Fruit fly (Drosophila melanogaster) whole organism, embryonic: ENCODE results near the gene Root.

Source experiments
- CG10267 ChIP-seq: fragments of 200-800 bp; sonication (Bioruptor generic); optimal IDR thresholded peaks from 2 replicates; lab custom pipeline; 2018; ENCODE audit warnings: missing biosample characterization, mild to moderate bottlenecking, missing genetic modification characterization, moderate library complexity
- CG10431 ChIP-seq: fragments of 200-800 bp; sonication (Bioruptor generic); optimal IDR thresholded peaks from 3 replicates; lab custom pipeline; 2018; ENCODE audit warnings: missing biosample characterization, mild to moderate bottlenecking, missing genetic modification characterization
- CG12391 ChIP-seq: fragments of 200-800 bp; sonication (Bioruptor generic); optimal IDR thresholded peaks from 3 replicates; lab custom pipeline; 2018; ENCODE audit warnings: missing biosample characterization, mild to moderate bottlenecking, missing genetic modification characterization, moderate library complexity
- CG13123 ChIP-seq: fragments of 200-800 bp; sonication (Bioruptor generic); optimal IDR thresholded peaks from 2 replicates; lab custom pipeline; 2016; ENCODE audit warnings: missing biosample characterization, missing genetic modification characterization
- CG13624 ChIP-seq: fragments of 200-800 bp; sonication (Bioruptor generic); optimal IDR thresholded peaks from 2 replicates; lab custom pipeline; 2016; ENCODE audit warnings: missing biosample characterization, missing genetic modification characterization
- CG13894 ChIP-seq: fragments of 200-800 bp; sonication (Bioruptor generic); optimal IDR thresholded peaks from 3 replicates; lab custom pipeline; 2018; ENCODE audit warnings: missing biosample characterization, mild to moderate bottlenecking, missing genetic modification characterization, moderate library complexity
- CG14050 ChIP-seq: fragments of 200-800 bp; sonication (Bioruptor generic); IDR thresholded peaks from 3 replicates; pipeline ENCODE4 v1.3.6; 2022; ENCODE audit warnings: missing biosample characterization, missing genetic modification characterization
- CG1603 ChIP-seq: fragments of 200-800 bp; sonication (Bioruptor generic); optimal IDR thresholded peaks from 2 replicates; lab custom pipeline; 2019; ENCODE audit warnings: missing biosample characterization, mild to moderate bottlenecking, missing genetic modification characterization, moderate library complexity
- CG17186 ChIP-seq: fragments of 200-800 bp; sonication (Bioruptor generic); optimal IDR thresholded peaks from 3 replicates; lab custom pipeline; 2017; ENCODE audit warnings: missing biosample characterization, missing genetic modification reagents, missing genetic modification characterization
- CG1832 ChIP-seq: fragments of 200-800 bp; sonication (Bioruptor generic); optimal IDR thresholded peaks from 2 replicates; lab custom pipeline; 2017; ENCODE audit warnings: missing biosample characterization, mild to moderate bottlenecking, missing genetic modification characterization, inconsistent platforms
- CG18476 ChIP-seq: fragments of 200-800 bp; sonication (Bioruptor generic); optimal IDR thresholded peaks from 2 replicates; lab custom pipeline; 2016; ENCODE audit warnings: missing biosample characterization, mild to moderate bottlenecking, missing genetic modification characterization
- CG18619 ChIP-seq: fragments of 200-800 bp; sonication (Bioruptor generic); optimal IDR thresholded peaks from 3 replicates; lab custom pipeline; 2017; ENCODE audit warnings: missing biosample characterization, mild to moderate bottlenecking, missing genetic modification characterization
- CG2129 ChIP-seq: fragments of 200-800 bp; sonication (Bioruptor generic); IDR thresholded peaks from 2 replicates; pipeline ENCODE4 v1.3.6; 2022; ENCODE audit warnings: missing biosample characterization, missing genetic modification characterization; ENCODE audit not compliant: partially characterized antibody
- CG30020 ChIP-seq: fragments of 200-800 bp; optimal IDR thresholded peaks from 2 replicates; lab custom pipeline; 2019; ENCODE audit warnings: missing biosample characterization, mild to moderate bottlenecking, missing genetic modification characterization, moderate library complexity
- CG34224 ChIP-seq: fragments of 200-800 bp; sonication (Bioruptor generic); IDR thresholded peaks from 3 replicates; pipeline ENCODE4 v1.3.6; 2022; ENCODE audit warnings: missing biosample characterization, missing genetic modification characterization; ENCODE audit not compliant: partially characterized antibody
- CG4617 ChIP-seq: fragments of 200-800 bp; sonication (Bioruptor generic); optimal IDR thresholded peaks from 3 replicates; lab custom pipeline; 2016; ENCODE audit warnings: missing biosample characterization, missing genetic modification characterization, borderline replicate concordance
- CG6175 ChIP-seq: fragments of 200-800 bp; sonication (Bioruptor generic); IDR thresholded peaks from 3 replicates; pipeline ENCODE4 v1.3.6; 2022; ENCODE audit warnings: missing biosample characterization, missing genetic modification characterization
- CG6854 ChIP-seq: fragments of 200-800 bp; sonication (Bioruptor generic); optimal IDR thresholded peaks from 3 replicates; lab custom pipeline; 2017; ENCODE audit warnings: missing biosample characterization, mild to moderate bottlenecking, missing genetic modification characterization
- CG7357 ChIP-seq: fragments of 200-800 bp; sonication (Bioruptor generic); IDR thresholded peaks from 3 replicates; pipeline ENCODE4 v1.3.6; 2022; ENCODE audit warnings: missing biosample characterization, missing genetic modification characterization
- CG8388 ChIP-seq: fragments of 200-800 bp; sonication (Bioruptor generic); optimal IDR thresholded peaks from 2 replicates; lab custom pipeline; 2019; ENCODE audit warnings: missing biosample characterization, mild to moderate bottlenecking, missing genetic modification characterization, moderate library complexity
- CG9437 ChIP-seq: fragments of 200-800 bp; sonication (Bioruptor generic); optimal IDR thresholded peaks from 2 replicates; lab custom pipeline; 2018; ENCODE audit warnings: missing biosample characterization, mild to moderate bottlenecking, missing genetic modification characterization
- CG9817 ChIP-seq: fragments of 200-800 bp; sonication (Bioruptor generic); optimal IDR thresholded peaks from 2 replicates; lab custom pipeline; 2018; ENCODE audit warnings: missing biosample characterization, mild to moderate bottlenecking, missing genetic modification characterization, moderate library complexity
- HHEX ChIP-seq: fragments of 200-800 bp; sonication (Bioruptor generic); optimal IDR thresholded peaks from 3 replicates; lab custom pipeline; 2017; ENCODE audit warnings: missing biosample characterization, mild to moderate bottlenecking, missing genetic modification characterization, missing genetic modification reagents
- HmgD ChIP-seq: fragments of 200-800 bp; sonication (Bioruptor generic); optimal IDR thresholded peaks from 3 replicates; lab custom pipeline; 2016; ENCODE audit warnings: missing biosample characterization, missing genetic modification characterization
- Mes4 ChIP-seq: fragments of 200-800 bp; sonication (Bioruptor generic); optimal IDR thresholded peaks from 2 replicates; lab custom pipeline; 2016; ENCODE audit warnings: missing biosample characterization, missing genetic modification characterization
- Mrtf ChIP-seq: fragments of 200-800 bp; sonication (Bioruptor generic); IDR thresholded peaks from 3 replicates; pipeline ENCODE4 v1.3.6; 2022; ENCODE audit warnings: missing biosample characterization, missing genetic modification characterization
- Xbp1 ChIP-seq: fragments of 200-800 bp; sonication (Bioruptor generic); optimal IDR thresholded peaks from 3 replicates; lab custom pipeline; 2016; ENCODE audit warnings: missing biosample characterization, mild to moderate bottlenecking, missing genetic modification characterization
- YL-1 ChIP-seq: fragments of 200-800 bp; sonication (Bioruptor generic); optimal IDR thresholded peaks from 3 replicates; lab custom pipeline; 2017; ENCODE audit warnings: missing biosample characterization, mild to moderate bottlenecking, missing genetic modification characterization
- ato ChIP-seq: fragments of 200-800 bp; sonication (Bioruptor generic); IDR thresholded peaks from 2 replicates; pipeline ENCODE4 v1.3.6; 2022; ENCODE audit warnings: missing biosample characterization, missing genetic modification characterization; ENCODE audit not compliant: partially characterized antibody
- bbx ChIP-seq: fragments of 200-800 bp; sonication (Bioruptor generic); IDR thresholded peaks from 2 replicates; pipeline ENCODE4 v1.3.6; 2022; ENCODE audit warnings: missing biosample characterization, missing genetic modification characterization; ENCODE audit not compliant: partially characterized antibody
- btn ChIP-seq: fragments of 200-800 bp; sonication (Bioruptor generic); optimal IDR thresholded peaks from 2 replicates; lab custom pipeline; 2016; ENCODE audit warnings: missing biosample characterization, missing genetic modification characterization
- chn ChIP-seq: fragments of 200-800 bp; sonication (Bioruptor generic); optimal IDR thresholded peaks from 2 replicates; lab custom pipeline; 2016; ENCODE audit warnings: missing biosample characterization, missing genetic modification characterization
- corto ChIP-seq: fragments of 200-800 bp; sonication (Bioruptor generic); optimal IDR thresholded peaks from 2 replicates; lab custom pipeline; 2016; ENCODE audit warnings: missing biosample characterization, mild to moderate bottlenecking, missing genetic modification characterization, moderate library complexity
- da ChIP-seq: fragments of 200-800 bp; sonication (Bioruptor generic); optimal IDR thresholded peaks from 2 replicates; lab custom pipeline; 2016; ENCODE audit warnings: missing biosample characterization, missing genetic modification characterization
- disco-r ChIP-seq: fragments of 200-800 bp; sonication (Bioruptor generic); optimal IDR thresholded peaks from 2 replicates; lab custom pipeline; 2016; ENCODE audit warnings: missing biosample characterization, missing genetic modification characterization
- esg ChIP-seq: fragments of 200-800 bp; sonication (Bioruptor generic); conservative IDR thresholded peaks from 2 replicates; pipeline ENCODE4 v1.3.6; 2022; ENCODE audit warnings: missing biosample characterization, missing genetic modification characterization
- exex ChIP-seq: fragments of 200-800 bp; sonication (Bioruptor generic); optimal IDR thresholded peaks from 4 replicates; lab custom pipeline; 2018; ENCODE audit warnings: missing biosample characterization, mild to moderate bottlenecking, missing genetic modification characterization, moderate library complexity
- fd3F ChIP-seq: fragments of 200-800 bp; sonication (Bioruptor generic); optimal IDR thresholded peaks from 2 replicates; lab custom pipeline; 2018; ENCODE audit warnings: missing biosample characterization, mild to moderate bottlenecking, missing genetic modification characterization, moderate library complexity
- ham ChIP-seq: fragments of 200-800 bp; sonication (Bioruptor generic); IDR thresholded peaks from 2 replicates; pipeline ENCODE4 v1.3.6; 2022; ENCODE audit warnings: missing biosample characterization, missing genetic modification characterization
- jumu ChIP-seq: fragments of 200-800 bp; sonication (Bioruptor generic); optimal IDR thresholded peaks from 3 replicates; lab custom pipeline; 2016; ENCODE audit warnings: missing biosample characterization, missing genetic modification characterization
- lmd ChIP-seq: fragments of 200-800 bp; sonication (Bioruptor generic); IDR thresholded peaks from 2 replicates; pipeline ENCODE4 v1.3.6; 2022; ENCODE audit warnings: missing biosample characterization, missing genetic modification characterization
- mld ChIP-seq: fragments of 200-800 bp; sonication (Bioruptor generic); IDR thresholded peaks from 3 replicates; pipeline ENCODE4 v1.3.6; 2022; ENCODE audit warnings: missing biosample characterization, missing genetic modification characterization; ENCODE audit not compliant: partially characterized antibody
- otp ChIP-seq: fragments of 200-800 bp; sonication (Bioruptor generic); IDR thresholded peaks from 3 replicates; pipeline ENCODE4, ENCODE4 v1.3.6; 2022; ENCODE audit warnings: missing biosample characterization, missing genetic modification characterization
- pan ChIP-seq, 4 experiments: fragments of >200 bp in 3 of 4; fragments of 200-800 bp in 1 of 4; sonication (Bioruptor generic) in 1 of 4; optimal IDR thresholded peaks in 3 of 4; IDR thresholded peaks in 1 of 4; 2 replicates each; pipeline versions ENCODE4 v1.3.6 to Lab custom; 2017 to 2022; ENCODE audit warnings: missing biosample characterization in 2 of 4, missing genetic modification characterization in 2 of 4, mixed read lengths in 1 of 4
- phol ChIP-seq: fragments of 200-800 bp; sonication (Bioruptor generic); optimal IDR thresholded peaks from 3 replicates; lab custom pipeline; 2018; ENCODE audit warnings: missing biosample characterization, mild to moderate bottlenecking, missing genetic modification characterization, moderate library complexity
- ro ChIP-seq: fragments of 200-800 bp; sonication (Bioruptor generic); IDR thresholded peaks from 2 replicates; pipeline ENCODE4 v1.3.6; 2022; ENCODE audit warnings: missing biosample characterization, missing genetic modification characterization
- seq ChIP-seq: fragments of 200-800 bp; sonication (Bioruptor generic); IDR thresholded peaks from 2 replicates; pipeline ENCODE4 v1.3.6; 2022; ENCODE audit warnings: missing biosample characterization, missing genetic modification characterization
- vvl ChIP-seq: fragments of 200-800 bp; sonication (Bioruptor generic); IDR thresholded peaks from 2 replicates; pipeline ENCODE4 v1.3.6; 2022; ENCODE audit warnings: missing biosample characterization, missing genetic modification characterization
- wek ChIP-seq: fragments of 200-800 bp; sonication (Bioruptor generic); optimal IDR thresholded peaks from 3 replicates; lab custom pipeline; 2018; ENCODE audit warnings: missing biosample characterization, mild to moderate bottlenecking, missing genetic modification characterization, moderate library complexity
- yki ChIP-seq: fragments of >200 bp; optimal IDR thresholded peaks from 3 replicates; lab custom pipeline; 2018

The Root gene

dm6 chr3R:24169362-24169761, 56.3 kb downstream of the Root start, which contains the start of gene CG5510 (continued):
- TF ChIP-seq bbx (GFP tag; lab: Robert Waterston, UW) (peak; percentile 98), exex (no peak), Xbp1 (peak; percentile 65), vvl (peak; percentile 73), CG6854 (GFP tag; lab: Kevin White, UChicago) (no peak), CG10267 (tag; lab: Kevin White, UChicago) (peak; percentile 59), CG13894 (tag; lab: Kevin White, UChicago) (peak; percentile 62), da (GFP tag; lab: Kevin White, UChicago) (no peak), disco-r (GFP tag; lab: Kevin White, UChicago) (no peak), CG18619 (GFP tag; lab: Kevin White, UChicago) (no peak), fd3F (GFP tag; lab: Kevin White, UChicago) (peak; percentile 1), Mes4 (GFP tag; lab: Kevin White, UChicago) (no peak), chn (GFP tag; lab: Kevin White, UChicago) (peak; percentile 62), phol (tag; lab: Kevin White, UChicago) (peak; percentile 46), CG14050 (GFP tag; lab: Robert Waterston, UW) (no peak), CG4617 (GFP tag; lab: Kevin White, UChicago) (peak; percentile 72), HmgD (GFP tag; lab: Kevin White, UChicago) (peak; percentile 69), CG9817 (tag; lab: Kevin White, UChicago) (peak; percentile 56), corto (no peak), CG7357 (GFP tag; lab: Robert Waterston, UW) (0 out of 3 replicates have a peak, but pooled peaks have one; percentile 32), lmd (GFP tag; lab: Robert Waterston, UW) (peak; percentile 38; the same call in 1 of the 2 replicates), btn (GFP tag; lab: Kevin White, UChicago) (no peak), CG1832 (GFP tag; lab: Kevin White, UChicago) (no peak), CG13624 (GFP tag; lab: Kevin White, UChicago) (peak; percentile 80), jumu (GFP tag; lab: Kevin White, UChicago) (peak; percentile 51), CG18476 (GFP tag; lab: Kevin White, UChicago) (peak; percentile 33), CG12391 (peak; percentile 45), CG6175 (no peak), pan (optimal IDR thresholded peaks at IDR 0.05; lab: Kevin White, UChicago) (no peak), pan (GFP tag; optimal IDR thresholded peaks at IDR 0.05 in 1 of 2, IDR thresholded peaks at IDR 0.05 in 1 of 2) (peak in 1 of 2 experiments; percentile 53), Mrtf (GFP tag; lab: Robert Waterston, UW) (no peak), seq (no peak), CG8388 (GFP tag; lab: Kevin White, UChicago) (peak; percentile 28), CG30020 (tag; lab: Kevin White, UChicago) (no peak), CG10431 (GFP tag; lab: Kevin White, UChicago) (no peak), CG1603 (tag; lab: Kevin White, UChicago) (peak; percentile 86), CG17186 (peak; percentile 80), CG34224 (GFP tag; lab: Robert Waterston, UW) (peak; percentile 99), YL-1 (GFP tag; lab: Kevin White, UChicago) (peak; percentile 86), mld (peak; percentile 97), CG9437 (GFP tag; lab: Kevin White, UChicago) (no peak), ham (GFP tag; lab: Robert Waterston, UW) (no peak), CG13123 (GFP tag; lab: Kevin White, UChicago) (no peak), CG2129 (GFP tag; lab: Robert Waterston, UW) (peak; percentile 86), otp (GFP tag; lab: Robert Waterston, UW) (no peak), HHEX (GFP tag; lab: Kevin White, UChicago) (peak; percentile 26), esg (no peak), wek (GFP tag; lab: Kevin White, UChicago) (no peak), yki (lab: Kevin White, UChicago) (no peak), ato (GFP tag; lab: Robert Waterston, UW) (peak; percentile 99), ro (GFP tag; lab: Robert Waterston, UW) (no peak)
